Worm (Caenorhabditis elegans) whole organism, L4 larva: Measurements from ENCODE around the gene irk-2.

Experiments used
- D1046.2 ChIP-seq: fragments of 200-800 bp; sonication (Bioruptor generic); IDR thresholded peaks from 2 replicates; pipeline ENCODE4 v1.3.6; 2022; ENCODE audit warnings: missing genetic modification characterization, missing compliant biosample characterization
- F10B5.3 ChIP-seq: sonication (generic microtip); optimal IDR thresholded peaks from 2 replicates; lab custom pipeline; 2016; ENCODE audit warnings: mild to moderate bottlenecking, missing genetic modification characterization, missing compliant biosample characterization
- F37D6.2 ChIP-seq: sonication (generic microtip); optimal IDR thresholded peaks from 2 replicates; lab custom pipeline; 2016; ENCODE audit warnings: mild to moderate bottlenecking, missing genetic modification characterization, missing compliant biosample characterization
- F44E2.7 ChIP-seq: fragments of 200-800 bp; sonication (Bioruptor generic); IDR thresholded peaks from 2 replicates; pipeline ENCODE4 v2.1.2; 2022; ENCODE audit warnings: missing genetic modification characterization, missing compliant biosample characterization
- Y48G9A.11 ChIP-seq: fragments of 200-800 bp; sonication (Bioruptor generic); IDR thresholded peaks from 2 replicates; pipeline ENCODE4 v1.3.6; 2022; ENCODE audit warnings: missing genetic modification reagents, missing genetic modification characterization, missing compliant biosample characterization
- Y75B8A.6 ChIP-seq: fragments of 200-800 bp; sonication (Bioruptor generic); IDR thresholded peaks from 2 replicates; pipeline ENCODE4 v1.3.6; 2022; ENCODE audit warnings: missing genetic modification reagents, missing genetic modification characterization, missing compliant biosample characterization
- ZK337.2 ChIP-seq: fragments of 200-800 bp; sonication (Bioruptor generic); IDR thresholded peaks from 2 replicates; pipeline ENCODE4 v1.3.6; 2022; ENCODE audit warnings: missing genetic modification reagents, missing genetic modification characterization, missing compliant biosample characterization
- ama-1 ChIP-seq: fragments of 150-350 bp; optimal IDR thresholded peaks from 2 replicates; lab custom pipeline; 2014; ENCODE audit warnings: inconsistent platforms, mixed read lengths
- arid-1 ChIP-seq: fragments of 200-800 bp; sonication (Bioruptor generic); conservative IDR thresholded peaks from 2 replicates; pipeline ENCODE4 v1.3.6; 2022; ENCODE audit warnings: missing genetic modification reagents, missing genetic modification characterization, missing compliant biosample characterization
- attf-4 ChIP-seq: sonication (generic microtip); optimal IDR thresholded peaks from 3 replicates; lab custom pipeline; 2017; ENCODE audit warnings: missing biosample characterization, missing genetic modification characterization
- ceh-20 ChIP-seq: fragments of 200-800 bp; sonication (Bioruptor generic); IDR thresholded peaks from 2 replicates; pipeline ENCODE4 v1.3.6; 2022; ENCODE audit warnings: missing genetic modification reagents, missing genetic modification characterization, missing compliant biosample characterization
- ceh-32 ChIP-seq: sonication (generic microtip); optimal IDR thresholded peaks from 2 replicates; lab custom pipeline; 2016; ENCODE audit warnings: mild to moderate bottlenecking, missing genetic modification characterization, missing compliant biosample characterization; ENCODE audit not compliant: poor library complexity
- ceh-62 ChIP-seq: sonication (generic microtip); optimal IDR thresholded peaks from 2 replicates; lab custom pipeline; 2017; ENCODE audit warnings: missing biosample characterization, missing genetic modification characterization
- ceh-82 ChIP-seq: sonication (generic microtip); optimal IDR thresholded peaks from 2 replicates; lab custom pipeline; 2017; ENCODE audit warnings: missing biosample characterization, missing genetic modification characterization
- daf-16 ChIP-seq, 3 experiments: sonication (generic microtip); optimal IDR thresholded peaks; 2 replicates each; lab custom pipeline; 2016 to 2017; ENCODE audit warnings: missing genetic modification characterization in 3 of 3, missing genetic modification reagents in 3 of 3, mild to moderate bottlenecking in 2 of 3, missing compliant biosample characterization in 2 of 3, missing biosample characterization in 1 of 3, moderate library complexity in 1 of 3
- daf-19 ChIP-seq: fragments of 200-800 bp; sonication (Bioruptor generic); conservative IDR thresholded peaks from 2 replicates; pipeline ENCODE4 v1.3.6; 2022; ENCODE audit warnings: missing genetic modification characterization, missing compliant biosample characterization
- daf-8 ChIP-seq: fragments of 200-800 bp; sonication (Bioruptor generic); IDR thresholded peaks from 2 replicates; pipeline ENCODE4 v1.3.6; 2022; ENCODE audit warnings: missing genetic modification characterization, missing compliant biosample characterization
- dmd-6 ChIP-seq: fragments of 200-800 bp; sonication (Bioruptor generic); IDR thresholded peaks from 2 replicates; pipeline ENCODE4 v1.3.6; 2022; ENCODE audit warnings: missing genetic modification reagents, missing genetic modification characterization, missing compliant biosample characterization
- dmd-8 ChIP-seq: fragments of 200-800 bp; sonication (Bioruptor generic); IDR thresholded peaks from 2 replicates; pipeline ENCODE4 v1.3.6; 2022; ENCODE audit warnings: missing genetic modification characterization, missing compliant biosample characterization
- dpl-1 ChIP-seq: fragments of 150-350 bp; optimal IDR thresholded peaks from 2 replicates; lab custom pipeline; 2014; ENCODE audit warnings: missing biosample characterization, missing genetic modification reagents, missing genetic modification characterization
- duxl-1 ChIP-seq: sonication (generic microtip); optimal IDR thresholded peaks from 2 replicates; lab custom pipeline; 2016; ENCODE audit warnings: mild to moderate bottlenecking, missing genetic modification characterization, moderate library complexity, missing compliant biosample characterization; ENCODE audit not compliant: poor library complexity
- dve-1 ChIP-seq: sonication (generic microtip); optimal IDR thresholded peaks from 2 replicates; lab custom pipeline; 2017; ENCODE audit warnings: antibody characterized with exemption, mild to moderate bottlenecking, missing genetic modification characterization, missing compliant biosample characterization; ENCODE audit not compliant: insufficient read depth
- egl-27 ChIP-seq: sonication (generic microtip); optimal IDR thresholded peaks from 3 replicates; lab custom pipeline; 2017; ENCODE audit warnings: missing biosample characterization, missing genetic modification reagents, missing genetic modification characterization
- egl-43 ChIP-seq: fragments of 200-800 bp; sonication (Bioruptor generic); IDR thresholded peaks from 2 replicates; pipeline ENCODE4 v1.3.6; 2022; ENCODE audit warnings: missing genetic modification reagents, missing genetic modification characterization, missing compliant biosample characterization
- hlh-11 ChIP-seq: fragments of 200-800 bp; sonication (Bioruptor generic); optimal IDR thresholded peaks from 2 replicates; lab custom pipeline; 2018; ENCODE audit warnings: mild to moderate bottlenecking, missing genetic modification characterization, missing compliant biosample characterization
- hlh-30 ChIP-seq: sonication (generic microtip); optimal IDR thresholded peaks from 2 replicates; lab custom pipeline; 2017; ENCODE audit warnings: antibody characterized with exemption, mild to moderate bottlenecking, missing genetic modification characterization, missing compliant biosample characterization; ENCODE audit not compliant: insufficient read depth
- lin-13 ChIP-seq: fragments of 150-350 bp; optimal IDR thresholded peaks from 2 replicates; lab custom pipeline; 2014; ENCODE audit warnings: missing biosample characterization, missing genetic modification reagents, missing genetic modification characterization
- lin-15B ChIP-seq: fragments of 150-350 bp; sonication (generic microtip); optimal IDR thresholded peaks from 3 replicates; lab custom pipeline; 2014; ENCODE audit warnings: missing biosample characterization, missing genetic modification characterization
- lin-29 ChIP-seq: fragments of 200-800 bp; sonication (Bioruptor generic); IDR thresholded peaks from 2 replicates; pipeline ENCODE4 v1.3.6; 2022; ENCODE audit warnings: missing genetic modification reagents, missing genetic modification characterization, missing compliant biosample characterization
- lin-38 ChIP-seq: fragments of 200-800 bp; sonication (Bioruptor generic); IDR thresholded peaks from 2 replicates; pipeline ENCODE4 v1.3.6; 2022; ENCODE audit warnings: missing genetic modification reagents, missing genetic modification characterization, missing compliant biosample characterization
- lin-39 ChIP-seq: fragments of 150-350 bp; optimal IDR thresholded peaks from 2 replicates; lab custom pipeline; 2014; ENCODE audit warnings: missing biosample characterization, missing genetic modification reagents, missing genetic modification characterization
- lsy-2 ChIP-seq, 2 experiments: fragments of 150-350 bp in 1 of 2; sonication (generic microtip) in 1 of 2; optimal IDR thresholded peaks; 2 replicates each; lab custom pipeline; 2014 to 2017; ENCODE audit warnings: missing biosample characterization in 2 of 2, missing genetic modification characterization in 2 of 2
- madf-9 ChIP-seq: fragments of 200-800 bp; sonication (Bioruptor generic); conservative IDR thresholded peaks from 2 replicates; pipeline ENCODE4 v1.3.6; 2022; ENCODE audit warnings: missing genetic modification reagents, missing genetic modification characterization, missing compliant biosample characterization
- mdt-29 ChIP-seq: fragments of 200-800 bp; sonication (Bioruptor generic); IDR thresholded peaks from 2 replicates; pipeline ENCODE4 v1.3.6; 2022; ENCODE audit warnings: missing genetic modification reagents, missing genetic modification characterization, missing compliant biosample characterization
- mep-1 ChIP-seq: fragments of 150-350 bp; sonication (generic microtip); optimal IDR thresholded peaks from 3 replicates; lab custom pipeline; 2014; ENCODE audit warnings: missing biosample characterization, missing genetic modification characterization
- nhr-102 ChIP-seq: sonication (generic microtip); optimal IDR thresholded peaks from 2 replicates; lab custom pipeline; 2016; ENCODE audit warnings: mild to moderate bottlenecking, missing genetic modification characterization, moderate library complexity, missing compliant biosample characterization
- nhr-41 ChIP-seq: fragments of 200-800 bp; sonication (Bioruptor generic); IDR thresholded peaks from 2 replicates; pipeline ENCODE4 v1.3.6; 2022; ENCODE audit warnings: missing genetic modification reagents, missing genetic modification characterization, missing compliant biosample characterization
- rbr-2 ChIP-seq: sonication (generic microtip); optimal IDR thresholded peaks from 2 replicates; lab custom pipeline; 2016; ENCODE audit warnings: missing genotype, missing genetic modification characterization, missing compliant biosample characterization
- saeg-2 ChIP-seq: fragments of 200-800 bp; sonication (Bioruptor generic); IDR thresholded peaks from 2 replicates; pipeline ENCODE4 v1.3.6; 2022; ENCODE audit warnings: missing genetic modification reagents, missing genetic modification characterization, missing compliant biosample characterization
- sdz-12 ChIP-seq: fragments of 200-800 bp; sonication (Bioruptor generic); optimal IDR thresholded peaks from 2 replicates; lab custom pipeline; 2018; ENCODE audit warnings: mild to moderate bottlenecking, missing genetic modification characterization, missing compliant biosample characterization
- set-16 ChIP-seq: fragments of 200-800 bp; sonication (Bioruptor generic); IDR thresholded peaks from 2 replicates; pipeline ENCODE4 v1.3.6; 2022; ENCODE audit warnings: missing genetic modification reagents, missing genetic modification characterization, missing compliant biosample characterization
- tag-97 ChIP-seq: fragments of 200-800 bp; sonication (Bioruptor generic); IDR thresholded peaks from 2 replicates; pipeline ENCODE4 v1.3.6; 2022; ENCODE audit warnings: missing genetic modification characterization, missing compliant biosample characterization
- tra-1 ChIP-seq: fragments of 200-800 bp; sonication (Bioruptor generic); IDR thresholded peaks from 2 replicates; pipeline ENCODE4 v1.3.6; 2022; ENCODE audit warnings: missing genetic modification reagents, missing genetic modification characterization, missing compliant biosample characterization
- unc-130 ChIP-seq: sonication (generic microtip); optimal IDR thresholded peaks from 2 replicates; lab custom pipeline; 2016; ENCODE audit warnings: missing genetic modification reagents, missing genetic modification characterization, missing compliant biosample characterization
- unc-39 ChIP-seq: sonication (generic microtip); optimal IDR thresholded peaks from 2 replicates; lab custom pipeline; 2017; ENCODE audit warnings: missing biosample characterization, missing genetic modification characterization
- unc-62 ChIP-seq, 3 experiments: fragments of 150-350 bp in 1 of 3; sonication (generic microtip); optimal IDR thresholded peaks in 2 of 3; peaks in 1 of 3; 1 replicate in 1 of 3; 2 replicates in 2 of 3; lab custom pipeline; 2014 to 2017; ENCODE audit warnings: missing biosample characterization in 3 of 3, missing genetic modification characterization in 3 of 3, missing genetic modification reagents in 3 of 3, missing genotype in 1 of 3
- zag-1 ChIP-seq: fragments of 150-350 bp; optimal IDR thresholded peaks from 2 replicates; lab custom pipeline; 2014; ENCODE audit warnings: missing biosample characterization, missing genetic modification characterization
- zip-2 ChIP-seq: fragments of 150-350 bp; optimal IDR thresholded peaks from 2 replicates; lab custom pipeline; 2014; ENCODE audit warnings: missing biosample characterization, missing genetic modification characterization
- ztf-7 ChIP-seq: fragments of 150-350 bp; optimal IDR thresholded peaks from 2 replicates; lab custom pipeline; 2014; ENCODE audit warnings: missing biosample characterization, missing genetic modification characterization

The irk-2 gene

DNA sequence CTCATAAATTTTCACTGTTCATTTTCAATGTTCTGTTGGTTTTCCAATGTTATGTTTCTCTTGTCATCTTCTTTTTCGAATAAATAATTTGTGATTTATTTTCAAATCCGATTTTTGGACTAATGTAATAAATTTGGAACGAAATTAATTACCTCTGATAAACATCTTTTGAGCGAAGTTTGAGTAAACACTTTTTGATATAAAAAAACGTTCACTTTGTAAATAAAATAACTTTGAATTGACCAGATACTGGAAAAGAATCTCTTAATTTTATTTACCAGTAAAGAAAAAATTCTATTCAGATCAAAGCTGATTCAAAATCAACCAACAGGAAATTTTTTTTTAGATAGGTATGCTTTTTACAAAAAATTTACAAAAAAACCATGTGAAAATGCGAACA, 42.5 kb downstream of the irk-2 start, which contains the start of gene lgc-32:
Gene lgc-32, plus strand, starts transcription at position 301 of the 400 bp plus-strand sequence.
- TF ChIP-seq hlh-30 (tag; lab: Kevin White, UChicago) (no peak), F37D6.2 (tag; lab: Kevin White, UChicago) (no peak), zip-2 (no peak), zag-1 (tag; lab: Kevin White, UChicago) (no peak), ZK337.2 (GFP tag; lab: Robert Waterston, UW) (no peak), attf-4 (no peak), tag-97 (GFP tag; lab: Robert Waterston, UW) (no peak), Y48G9A.11 (GFP tag; lab: Robert Waterston, UW) (no peak), madf-9 (no peak), lin-29 (GFP tag; lab: Robert Waterston, UW) (no peak), sdz-12 (no peak), unc-39 (no peak), lin-13 (no peak), duxl-1 (tag; lab: Kevin White, UChicago) (no peak), ama-1 (lab: Kevin White, UChicago) (no peak), unc-130 (GFP tag; lab: Kevin White, UChicago) (no peak)
- TF ChIP-seq, all 104 proteins: peak for 0

DNA sequence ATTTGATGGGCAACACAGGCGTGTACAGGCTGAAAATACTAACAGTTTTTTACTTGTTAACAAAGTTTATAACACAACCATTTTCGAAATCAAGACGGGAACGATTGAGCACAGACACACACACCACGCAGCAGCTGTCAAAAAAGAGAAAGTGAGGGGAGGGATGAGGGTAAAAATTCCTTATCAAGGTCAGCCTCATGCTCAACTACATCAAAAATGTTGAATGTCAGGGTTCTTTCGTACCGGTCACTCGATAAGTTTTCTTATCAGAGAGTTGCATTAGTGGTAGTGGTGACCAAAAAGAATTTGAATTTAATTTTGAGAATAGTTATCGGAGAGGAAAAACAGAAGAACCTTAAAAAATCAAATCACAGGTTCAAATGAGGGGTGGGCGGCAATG, 43.7 kb downstream of the irk-2 start, which contains the start of gene T19D7.6:
Gene T19D7.6, minus strand, starts transcription at position 198 of the 400 bp plus-strand sequence.
- TF ChIP-seq dmd-6 (GFP tag; lab: Robert Waterston, UW) (peak; percentile 73), unc-39 (no peak), rbr-2 (no peak), egl-43 (GFP tag; lab: Robert Waterston, UW) (no peak), daf-19 (GFP tag; lab: Robert Waterston, UW) (no peak), egl-27 (tag; lab: Kevin White, UChicago) (no peak), ceh-32 (tag; lab: Kevin White, UChicago) (no peak), ceh-82 (tag; lab: Kevin White, UChicago) (no peak), arid-1 (no peak), mdt-29 (GFP tag; lab: Robert Waterston, UW) (no peak), F10B5.3 (tag; lab: Kevin White, UChicago) (no peak), F44E2.7 (GFP tag; lab: Robert Waterston, UW) (no peak), dmd-8 (GFP tag; lab: Robert Waterston, UW) (no peak), zag-1 (tag; lab: Kevin White, UChicago) (no peak), daf-8 (GFP tag; lab: Robert Waterston, UW) (no peak), lin-15B (no peak), mep-1 (no peak), daf-16 (GFP tag; optimal IDR thresholded peaks at IDR 0.05; lab: Kevin White, UChicago) (no peak), daf-16 (tag; optimal IDR thresholded peaks at IDR 0.05; lab: Kevin White, UChicago) (peak; percentile 81), lin-38 (GFP tag; lab: Robert Waterston, UW) (no peak), F37D6.2 (tag; lab: Kevin White, UChicago) (no peak), tra-1 (GFP tag; lab: Robert Waterston, UW) (no peak), Y75B8A.6 (GFP tag; lab: Robert Waterston, UW) (no peak), ceh-20 (GFP tag; lab: Robert Waterston, UW) (no peak), set-16 (GFP tag; lab: Robert Waterston, UW) (no peak), dpl-1 (GFP tag; lab: Kevin White, UChicago) (no peak), ceh-62 (no peak), dve-1 (tag; lab: Kevin White, UChicago) (peak; percentile 58), unc-62 (GFP tag; optimal IDR thresholded peaks at IDR 0.05 in 1 of 2; lab: Kevin White, UChicago) (no peak), unc-62 (tag; optimal IDR thresholded peaks at IDR 0.05; lab: Kevin White, UChicago) (no peak), lin-39 (no peak), hlh-11 (tag; lab: Kevin White, UChicago) (peak; percentile 85), ztf-7 (tag; lab: Kevin White, UChicago) (no peak), nhr-41 (GFP tag; lab: Robert Waterston, UW) (peak; percentile 82), D1046.2 (GFP tag; lab: Robert Waterston, UW) (no peak), nhr-102 (tag; lab: Kevin White, UChicago) (no peak), hlh-30 (tag; lab: Kevin White, UChicago) (peak; percentile 46), lsy-2 (tag; optimal IDR thresholded peaks at IDR 0.05; lab: Kevin White, UChicago) (no peak), saeg-2 (GFP tag; lab: Robert Waterston, UW) (no peak)
